Fruit fly (Drosophila melanogaster) Kc167 (cell line): Measurements from ENCODE around the gene CG9018.

Experiments used
- Myc ChIP-seq: fragments of >200 bp; optimal IDR thresholded peaks from 2 replicates; lab custom pipeline; 2017; ENCODE audit warnings: missing external identifiers
- insv ChIP-seq: fragments of >200 bp; optimal IDR thresholded peaks from 3 replicates; lab custom pipeline; 2018; ENCODE audit warnings: missing external identifiers
- psq ChIP-seq: fragments of >200 bp; optimal IDR thresholded peaks from 2 replicates; lab custom pipeline; 2017; ENCODE audit warnings: missing external identifiers
- ttk ChIP-seq: sonication (Bioruptor generic); optimal IDR thresholded peaks from 2 replicates; lab custom pipeline; 2017; ENCODE audit warnings: missing external identifiers

- no peak for TF ChIP-seq Myc (lab: Kevin White, UChicago)
- no peak for TF ChIP-seq insv
- no peak for TF ChIP-seq ttk (lab: Kevin White, UChicago)
- no peak for TF ChIP-seq psq (lab: Kevin White, UChicago)
Observed at dm6 chr3L:2273392-2273791, 36.5 kb upstream of the CG9018 start.
